Worm (Caenorhabditis elegans) whole organism, L4 larva: ENCODE results near the gene srd-55.

Source experiments
- dmd-9 ChIP-seq: fragments of 200-800 bp; sonication (Bioruptor generic); IDR thresholded peaks from 2 replicates; pipeline ENCODE4 v1.3.6; 2022; ENCODE audit warnings: missing genetic modification reagents, missing genetic modification characterization, missing compliant biosample characterization
- fkh-10 ChIP-seq: fragments of 150-350 bp; optimal IDR thresholded peaks from 2 replicates; lab custom pipeline; 2014; ENCODE audit warnings: missing biosample characterization, missing genetic modification reagents, missing genetic modification characterization
- madf-5 ChIP-seq, 2 experiments: fragments of 200-800 bp; sonication (Bioruptor generic); IDR thresholded peaks; 2 replicates each; pipeline ENCODE4 v1.3.6; 2022; ENCODE audit warnings: missing compliant biosample characterization in 2 of 2, missing genetic modification characterization in 2 of 2
- nhr-10 ChIP-seq: fragments of 150-350 bp; optimal IDR thresholded peaks from 2 replicates; lab custom pipeline; 2014; ENCODE audit warnings: missing biosample characterization, missing genetic modification characterization
- vab-7 ChIP-seq: fragments of 200-800 bp; sonication (Bioruptor generic); IDR thresholded peaks from 2 replicates; pipeline ENCODE4 v1.3.6; 2022; ENCODE audit warnings: missing genetic modification reagents, missing genetic modification characterization, missing compliant biosample characterization
- zip-11 ChIP-seq: fragments of 200-800 bp; sonication (Bioruptor generic); IDR thresholded peaks from 2 replicates; pipeline ENCODE4 v1.3.6; 2022; ENCODE audit warnings: missing genetic modification characterization, missing compliant biosample characterization

- TF ChIP-seq vab-7 (GFP tag; lab: Robert Waterston, UW) (no peak), nhr-10 (tag; lab: Kevin White, UChicago) (no peak), zip-11 (no peak), fkh-10 (GFP tag; lab: Kevin White, UChicago) (no peak), dmd-9 (GFP tag; lab: Robert Waterston, UW) (no peak), madf-5 (GFP tag; IDR thresholded peaks at IDR 0.05; lab: Robert Waterston, UW) (no peak)
Measured at ce11 chrII:7458706-7459105, 50.4 kb downstream of the srd-55 start, which contains the start of gene D1022.5.
